Worm (Caenorhabditis elegans): ENCODE measurements around the gene nhr-139.

Gene nhr-139

ce11 chrV:6951306-6951705 is 36.3 kb downstream of the nhr-139 start, which contains the start of gene T07H8.11:
Gene T07H8.11, minus strand, starts transcription at chrV:6951406.
- TF ChIP-seq nhr-10 (tag; optimal IDR thresholded peaks at IDR 0.05) (no peak), lsy-2 (tag; optimal IDR thresholded peaks at IDR 0.05) (no peak), dmd-4 (tag; optimal IDR thresholded peaks at IDR 0.05) (no peak), crh-2 (tag; optimal IDR thresholded peaks at IDR 0.05) (no peak), egl-27 (tag; optimal IDR thresholded peaks at IDR 0.05) (no peak), unc-62 (GFP tag; optimal IDR thresholded peaks at IDR 0.05) (no peak), sma-9 (GFP tag; optimal IDR thresholded peaks at IDR 0.05) (no peak), sma-9 (tag; optimal IDR thresholded peaks at IDR 0.05) (no peak), ama-1 (optimal IDR thresholded peaks at IDR 0.05) (no peak), nhr-23 (tag; optimal IDR thresholded peaks at IDR 0.05) (no peak), gmeb-1 (tag; optimal IDR thresholded peaks at IDR 0.05) (no peak), nhr-25 (tag; optimal IDR thresholded peaks at IDR 0.05) (no peak), ceh-16 (tag; optimal IDR thresholded peaks at IDR 0.05) (no peak), unc-39 (tag; optimal IDR thresholded peaks at IDR 0.05) (no peak), lin-13 (GFP tag; optimal IDR thresholded peaks at IDR 0.05) (no peak), nhr-21 (tag; optimal IDR thresholded peaks at IDR 0.05) (no peak), nhr-237 (tag; optimal IDR thresholded peaks at IDR 0.05) (no peak), ztf-1 (GFP tag; conservative IDR thresholded peaks at IDR 0.05) (no peak), fos-1 (tag; optimal IDR thresholded peaks at IDR 0.05) (no peak)

ce11 chrV:6949770-6950169 is 37.8 kb downstream of the nhr-139 start, which contains the start of gene Y57E12B.11:
Gene Y57E12B.11, minus strand, starts transcription at chrV:6949870.
- TF ChIP-seq aly-2 (tag; optimal IDR thresholded peaks at IDR 0.05) = no peak

ce11 chrV:6948225-6948624 is 39.3 kb downstream of the nhr-139 start, which contains the start of gene Y57E12B.1:
Gene Y57E12B.1, plus strand, starts transcription at chrV:6948525.
- TF ChIP-seq nhr-21 (tag; optimal IDR thresholded peaks at IDR 0.05) = no peak
- TF ChIP-seq gmeb-1 (tag; optimal IDR thresholded peaks at IDR 0.05) = no peak
- no peak for TF ChIP-seq ZK546.5 (tag; optimal IDR thresholded peaks at IDR 0.05)
- no peak for TF ChIP-seq mdl-1 (tag; optimal IDR thresholded peaks at IDR 0.05)
- TF ChIP-seq sma-3 (GFP tag; optimal IDR thresholded peaks at IDR 0.05) = no peak
- TF ChIP-seq sem-4 (tag; optimal IDR thresholded peaks at IDR 0.05) = no peak
- no peak for TF ChIP-seq nhr-10 (tag; optimal IDR thresholded peaks at IDR 0.05)
- TF ChIP-seq fos-1 (tag; optimal IDR thresholded peaks at IDR 0.05) = no peak
- no peak for TF ChIP-seq crh-2 (tag; optimal IDR thresholded peaks at IDR 0.05)
- TF ChIP-seq nhr-25 (tag; optimal IDR thresholded peaks at IDR 0.05) = no peak
- TF ChIP-seq ztf-11 (tag; optimal IDR thresholded peaks at IDR 0.05) = no peak
- TF ChIP-seq ceh-16 (tag; optimal IDR thresholded peaks at IDR 0.05) = no peak
- TF ChIP-seq C34F6.9 (tag; optimal IDR thresholded peaks at IDR 0.05) = no peak
- TF ChIP-seq mbf-1 (tag; optimal IDR thresholded peaks at IDR 0.05) = no peak
- TF ChIP-seq unc-55 (GFP tag; optimal IDR thresholded peaks at IDR 0.05) = no peak
- TF ChIP-seq nhr-12 (tag; optimal IDR thresholded peaks at IDR 0.05) = no peak
- no peak for TF ChIP-seq nhr-11 (tag; optimal IDR thresholded peaks at IDR 0.05)

ce11 chrV:6947442-6947841 is 40.1 kb downstream of the nhr-139 start, which contains the start of gene Y57E12B.4:
Gene Y57E12B.4, minus strand, starts transcription at chrV:6947542.
- TF ChIP-seq dmd-4 (tag; optimal IDR thresholded peaks at IDR 0.05) = no peak

Measured in whole organism, L2 larva.